Worm (Caenorhabditis elegans): ENCODE results near the gene egl-18.

The egl-18 gene

DNA sequence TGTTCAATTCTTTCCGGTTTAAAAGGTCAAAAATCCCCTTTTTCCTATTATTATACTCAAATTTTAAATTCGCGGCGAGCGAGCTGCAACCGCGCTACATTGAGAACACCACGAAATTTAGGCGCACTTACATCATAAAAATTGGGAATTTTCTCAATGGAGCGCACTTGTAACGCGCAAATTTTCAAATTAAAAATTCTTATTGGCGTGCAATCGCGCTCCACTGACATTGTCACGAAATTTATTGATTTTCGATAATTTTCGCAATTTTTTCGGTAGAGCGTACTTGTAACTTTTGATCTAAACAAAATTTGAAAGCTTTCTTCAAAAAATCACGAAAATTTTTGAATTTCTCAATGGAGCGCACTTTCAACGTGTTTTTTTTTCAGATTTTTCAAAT is 61.1 kb downstream of the egl-18 start, which contains the start of gene ulp-3:
ulp-3 (plus strand) TSS at position 388 of the 400 bp plus-strand sequence.
- TF ChIP-seq unc-42 (tag; optimal IDR thresholded peaks at IDR 0.05) (no peak), ceh-14 (tag; optimal IDR thresholded peaks at IDR 0.05) (no peak), syd-9 (tag; optimal IDR thresholded peaks at IDR 0.05) (no peak), pqm-1 (tag; optimal IDR thresholded peaks at IDR 0.05) (no peak), hlh-13 (GFP tag; optimal IDR thresholded peaks at IDR 0.05) (no peak), mec-3 (tag; optimal IDR thresholded peaks at IDR 0.05; ENCODE audit: borderline replicate concordance) (no peak), zip-5 (tag; optimal IDR thresholded peaks at IDR 0.05) (no peak), hlh-8 (tag; optimal IDR thresholded peaks at IDR 0.05) (no peak), ceh-31 (tag; optimal IDR thresholded peaks at IDR 0.05) (no peak), ceh-18 (tag; optimal IDR thresholded peaks at IDR 0.05) (no peak), eyg-1 (tag; optimal IDR thresholded peaks at IDR 0.05) (no peak), ama-1 (optimal IDR thresholded peaks at IDR 0.05) (no peak), ceh-19 (GFP tag; optimal IDR thresholded peaks at IDR 0.05) (no peak), ztf-16 (tag; optimal IDR thresholded peaks at IDR 0.05) (no peak), nfya-1 (tag; optimal IDR thresholded peaks at IDR 0.05) (no peak)

- TF ChIP-seq ceh-24 (tag; optimal IDR thresholded peaks at IDR 0.05) (no peak), npax-4 (tag; optimal IDR thresholded peaks at IDR 0.05) (no peak), ztf-16 (tag; optimal IDR thresholded peaks at IDR 0.05) (no peak), tbx-2 (tag; optimal IDR thresholded peaks at IDR 0.05) (no peak), lin-11 (tag; optimal IDR thresholded peaks at IDR 0.05) (no peak), ceh-2 (tag; optimal IDR thresholded peaks at IDR 0.05) (no peak), unc-3 (GFP tag; conservative IDR thresholded peaks at IDR 0.05) (no peak), unc-3 (tag; optimal IDR thresholded peaks at IDR 0.05) (no peak), nhr-232 (tag; optimal IDR thresholded peaks at IDR 0.05) (no peak), ahr-1 (tag; optimal IDR thresholded peaks at IDR 0.05) (no peak), F13H6.1 (tag; optimal IDR thresholded peaks at IDR 0.05) (no peak), pat-9 (tag; optimal IDR thresholded peaks at IDR 0.05) (no peak), tbx-7 (tag; optimal IDR thresholded peaks at IDR 0.05) (no peak), hlh-30 (tag; optimal IDR thresholded peaks at IDR 0.05; ENCODE audit: insufficient read depth) (no peak), hlh-8 (tag; optimal IDR thresholded peaks at IDR 0.05) (no peak), ceh-14 (tag; optimal IDR thresholded peaks at IDR 0.05) (no peak), ceh-30 (tag; optimal IDR thresholded peaks at IDR 0.05) (no peak), fkh-6 (tag; optimal IDR thresholded peaks at IDR 0.05) (no peak), ceh-22 (tag; optimal IDR thresholded peaks at IDR 0.05) (no peak)
Measured at ce11 chrIV:1964057-1964456, 61.9 kb downstream of the egl-18 start.

ce11 chrIV:1965135-1965534 is 63.0 kb downstream of the egl-18 start, which contains the start of gene Y48A5A.1:
TSS of gene Y48A5A.1 (plus strand) at chrIV:1965481.
- TF ChIP-seq ceh-6 (GFP tag; optimal IDR thresholded peaks at IDR 0.05) (no peak), ceh-48 (tag; optimal IDR thresholded peaks at IDR 0.05) (peak; percentile 27)

Data from whole organism, late embryonic.